Worm (Caenorhabditis elegans): ENCODE results near the gene M153.5.

DNA sequence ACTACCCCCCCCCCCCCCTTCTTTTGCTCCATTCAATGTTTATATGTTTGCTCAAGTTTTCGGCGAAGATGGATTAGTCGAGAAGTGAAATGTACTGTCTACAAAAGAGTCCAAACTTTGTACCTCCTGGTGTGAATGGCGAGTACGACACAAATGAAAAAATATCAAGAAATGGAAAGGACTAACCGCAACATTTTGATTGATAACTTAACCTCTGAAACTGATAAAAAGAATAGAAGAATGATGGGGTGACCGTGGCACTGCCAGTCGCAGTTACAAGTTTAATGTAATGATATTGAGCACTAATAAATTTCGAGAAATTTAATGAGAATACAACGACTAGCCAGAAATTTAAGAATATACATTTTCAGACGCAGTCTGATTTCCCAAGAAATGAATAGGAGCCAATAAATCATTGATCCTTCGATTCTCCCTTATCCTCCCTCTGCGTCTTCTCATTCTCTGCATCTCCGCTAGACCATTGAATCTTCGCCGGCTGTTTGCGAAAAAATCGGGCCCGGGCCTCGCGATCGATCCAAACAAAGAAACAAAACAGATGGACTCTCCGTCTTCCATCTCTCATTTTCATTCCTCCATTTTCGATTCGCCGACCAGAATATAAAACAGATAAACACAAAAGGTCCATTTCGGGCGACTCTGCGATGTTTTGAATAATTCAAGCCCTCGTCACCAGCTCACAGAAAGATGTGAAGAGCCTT lies 31.1 kb downstream of the M153.5 start:
- no peak for TF ChIP-seq flt-1 (GFP tag; IDR thresholded peaks at IDR 0.05)
- TF ChIP-seq tbx-11 (GFP tag; IDR thresholded peaks at IDR 0.05), result no peak
- no peak for TF ChIP-seq hnd-1 (tag; optimal IDR thresholded peaks at IDR 0.05)
- TF ChIP-seq ceh-36 (tag; optimal IDR thresholded peaks at IDR 0.05), result no peak
- TF ChIP-seq ama-1 (optimal IDR thresholded peaks at IDR 0.05), result no peak
- TF ChIP-seq tra-4 (tag; optimal IDR thresholded peaks at IDR 0.05), result no peak
- TF ChIP-seq pes-1 (GFP tag; IDR thresholded peaks at IDR 0.05), result no peak
- no peak for TF ChIP-seq F13C5.2 (tag; optimal IDR thresholded peaks at IDR 0.05)
- TF ChIP-seq B0310.2 (tag; optimal IDR thresholded peaks at IDR 0.05), result no peak
- TF ChIP-seq scrt-1 (GFP tag; IDR thresholded peaks at IDR 0.05), result no peak

Data from whole organism, early embryonic.